Worm (Caenorhabditis elegans) whole organism, L1 larva: Measurements from ENCODE around the gene mvk-1.

Experiments
- C04F5.9 ChIP-seq: sonication (generic microtip); optimal IDR thresholded peaks from 2 replicates; lab custom pipeline; 2016; ENCODE audit warnings: missing genetic modification characterization, missing compliant biosample characterization
- C16A3.4 ChIP-seq: fragments of 150-350 bp; optimal IDR thresholded peaks from 2 replicates; lab custom pipeline; 2014; ENCODE audit warnings: missing biosample characterization, missing genetic modification characterization
- C34B4.2 ChIP-seq: sonication (generic microtip); optimal IDR thresholded peaks from 2 replicates; lab custom pipeline; 2017; ENCODE audit warnings: mild to moderate bottlenecking, missing genetic modification characterization, missing compliant biosample characterization
- F16B12.6 ChIP-seq: fragments of 150-350 bp; optimal IDR thresholded peaks from 2 replicates; lab custom pipeline; 2014; ENCODE audit warnings: missing biosample characterization, missing genetic modification characterization
- aha-1 ChIP-seq: fragments of 150-350 bp; optimal IDR thresholded peaks from 2 replicates; lab custom pipeline; 2014; ENCODE audit warnings: missing biosample characterization, missing genetic modification characterization
- alr-1 ChIP-seq: fragments of 200-800 bp; sonication (Bioruptor generic); optimal IDR thresholded peaks from 2 replicates; lab custom pipeline; 2018; ENCODE audit warnings: borderline replicate concordance, mild to moderate bottlenecking, missing genetic modification characterization, missing compliant biosample characterization
- aly-2 ChIP-seq: fragments of 150-350 bp; optimal IDR thresholded peaks from 2 replicates; lab custom pipeline; 2014; ENCODE audit warnings: missing biosample characterization, missing genetic modification characterization
- ama-1 ChIP-seq: fragments of 150-350 bp; optimal IDR thresholded peaks from 2 replicates; lab custom pipeline; 2014
- blmp-1 ChIP-seq: fragments of 150-350 bp; optimal IDR thresholded peaks from 2 replicates; lab custom pipeline; 2014; ENCODE audit warnings: missing biosample characterization, missing genetic modification characterization
- ceh-82 ChIP-seq, 3 experiments: fragments of 150-350 bp in 1 of 3; sonication (generic microtip) in 2 of 3; optimal IDR thresholded peaks; 2 replicates each; lab custom pipeline; 2014 to 2017; ENCODE audit warnings: missing biosample characterization in 3 of 3, missing genetic modification characterization in 3 of 3
- dsc-1 ChIP-seq: sonication (generic microtip); optimal IDR thresholded peaks from 2 replicates; lab custom pipeline; 2016; ENCODE audit warnings: mild to moderate bottlenecking, missing genetic modification characterization, missing compliant biosample characterization
- efl-1 ChIP-seq, 4 experiments: fragments of 150-350 bp; optimal IDR thresholded peaks in 3 of 4; peaks in 1 of 4; 1 replicate in 1 of 4; 2 replicates in 3 of 4; lab custom pipeline; 2014; ENCODE audit warnings: missing biosample characterization in 2 of 4, missing genetic modification characterization in 2 of 4, missing genetic modification reagents in 2 of 4
- efl-3 ChIP-seq: fragments of 200-800 bp; sonication (Bioruptor generic); optimal IDR thresholded peaks from 2 replicates; lab custom pipeline; 2018; ENCODE audit warnings: mild to moderate bottlenecking, missing genetic modification characterization, missing compliant biosample characterization
- egl-13 ChIP-seq: sonication (generic microtip); optimal IDR thresholded peaks from 2 replicates; lab custom pipeline; 2016; ENCODE audit warnings: missing genotype, missing genetic modification reagents, missing genetic modification characterization, missing compliant biosample characterization
- ets-5 ChIP-seq: fragments of 200-800 bp; sonication (Bioruptor generic); IDR thresholded peaks from 2 replicates; pipeline ENCODE4 v1.3.6; 2022; ENCODE audit warnings: missing genetic modification characterization, missing compliant biosample characterization
- fkh-10 ChIP-seq: sonication (generic microtip); optimal IDR thresholded peaks from 2 replicates; lab custom pipeline; 2017; ENCODE audit warnings: missing biosample characterization, missing genetic modification reagents, missing genetic modification characterization
- fos-1 ChIP-seq: fragments of 150-350 bp; optimal IDR thresholded peaks from 2 replicates; lab custom pipeline; 2014; ENCODE audit warnings: missing biosample characterization, missing genetic modification characterization
- grh-1 ChIP-seq: fragments of 200-800 bp; sonication (Bioruptor generic); IDR thresholded peaks from 2 replicates; pipeline ENCODE4 v1.3.6; 2022; ENCODE audit warnings: missing genetic modification reagents, missing genetic modification characterization, missing compliant biosample characterization
- hpl-2 ChIP-seq: fragments of 150-350 bp; optimal IDR thresholded peaks from 2 replicates; lab custom pipeline; 2014; ENCODE audit warnings: missing biosample characterization, missing genetic modification reagents, missing genetic modification characterization
- jun-1 ChIP-seq: fragments of 150-350 bp; optimal IDR thresholded peaks from 2 replicates; lab custom pipeline; 2014; ENCODE audit warnings: missing biosample characterization, missing genetic modification reagents, missing genetic modification characterization
- lin-13 ChIP-seq: fragments of 150-350 bp; optimal IDR thresholded peaks from 2 replicates; lab custom pipeline; 2014; ENCODE audit warnings: missing biosample characterization, missing genetic modification reagents, missing genetic modification characterization
- lin-15B ChIP-seq: fragments of 150-350 bp; sonication (generic microtip); optimal IDR thresholded peaks from 3 replicates; lab custom pipeline; 2014; ENCODE audit warnings: missing biosample characterization, missing genetic modification characterization
- lin-39 ChIP-seq: fragments of 150-350 bp; optimal IDR thresholded peaks from 2 replicates; lab custom pipeline; 2014; ENCODE audit warnings: missing biosample characterization, missing genetic modification reagents, missing genetic modification characterization
- lsy-2 ChIP-seq, 2 experiments: fragments of 150-350 bp; optimal IDR thresholded peaks; 2 replicates each; lab custom pipeline; 2014; ENCODE audit warnings: missing biosample characterization in 2 of 2, missing genetic modification characterization in 2 of 2
- mep-1 ChIP-seq: fragments of 150-350 bp; optimal IDR thresholded peaks from 2 replicates; lab custom pipeline; 2014; ENCODE audit warnings: missing biosample characterization, missing genetic modification characterization
- nhr-12 ChIP-seq: sonication (generic microtip); optimal IDR thresholded peaks from 2 replicates; lab custom pipeline; 2017; ENCODE audit warnings: missing biosample characterization, missing genetic modification characterization
- nhr-76 ChIP-seq: sonication (generic microtip); optimal IDR thresholded peaks from 2 replicates; lab custom pipeline; 2017; ENCODE audit warnings: missing biosample characterization, missing genetic modification characterization
- nhr-84 ChIP-seq: sonication (generic microtip); optimal IDR thresholded peaks from 2 replicates; lab custom pipeline; 2017; ENCODE audit warnings: missing biosample characterization, missing genetic modification characterization
- pag-3 ChIP-seq: sonication (generic microtip); optimal IDR thresholded peaks from 2 replicates; lab custom pipeline; 2017; ENCODE audit warnings: missing genetic modification characterization, mild to moderate bottlenecking, missing compliant biosample characterization, antibody characterized with exemption, borderline replicate concordance; ENCODE audit not compliant: insufficient read depth
- pqm-1 ChIP-seq: sonication (generic microtip); optimal IDR thresholded peaks from 3 replicates; lab custom pipeline; 2017; ENCODE audit warnings: missing biosample characterization, missing genetic modification characterization
- skn-1 ChIP-seq: fragments of 150-350 bp; optimal IDR thresholded peaks from 2 replicates; lab custom pipeline; 2014; ENCODE audit warnings: missing biosample characterization, missing genetic modification characterization
- snpc-4 ChIP-seq: fragments of 150-350 bp; optimal IDR thresholded peaks from 2 replicates; lab custom pipeline; 2014; ENCODE audit warnings: missing biosample characterization, missing genetic modification characterization
- snu-23 ChIP-seq: sonication (generic microtip); optimal IDR thresholded peaks from 2 replicates; lab custom pipeline; 2016; ENCODE audit warnings: missing genetic modification characterization, missing compliant biosample characterization
- unc-130 ChIP-seq: fragments of 150-350 bp; optimal IDR thresholded peaks from 2 replicates; lab custom pipeline; 2017; ENCODE audit warnings: missing biosample characterization, missing genetic modification characterization, inconsistent platforms
- unc-30 ChIP-seq: sonication (generic microtip); optimal IDR thresholded peaks from 2 replicates; lab custom pipeline; 2017; ENCODE audit warnings: missing biosample characterization, missing genetic modification characterization
- unc-62 ChIP-seq: fragments of 150-350 bp; optimal IDR thresholded peaks from 2 replicates; lab custom pipeline; 2014; ENCODE audit warnings: missing biosample characterization, missing genetic modification reagents, missing genetic modification characterization
- unc-86 ChIP-seq: sonication (generic microtip); optimal IDR thresholded peaks from 2 replicates; lab custom pipeline; 2016; ENCODE audit warnings: missing genetic modification characterization, missing compliant biosample characterization
- vab-15 ChIP-seq: sonication (generic microtip); optimal IDR thresholded peaks from 2 replicates; lab custom pipeline; 2017; ENCODE audit warnings: missing genotype, mild to moderate bottlenecking, missing genetic modification characterization, missing compliant biosample characterization
- zag-1 ChIP-seq: fragments of 150-350 bp; optimal IDR thresholded peaks from 2 replicates; lab custom pipeline; 2014; ENCODE audit warnings: missing biosample characterization, missing genetic modification characterization
- ztf-4 ChIP-seq: fragments of 150-350 bp; optimal IDR thresholded peaks from 2 replicates; lab custom pipeline; 2014; ENCODE audit warnings: missing biosample characterization, missing genetic modification characterization

Gene mvk-1

ce11 chrIII:6116281-6116886 is 19.7 kb downstream of the mvk-1 start, which contains the start of gene nmt-1 (continued):
- TF ChIP-seq ztf-4, result no peak
- TF ChIP-seq fkh-10 (GFP tag; lab: Kevin White, UChicago), result no peak
- TF ChIP-seq nhr-12 (tag; lab: Kevin White, UChicago), result no peak
- TF ChIP-seq lin-39 (tag; lab: Kevin White, UChicago), result peak; percentile 6
- TF ChIP-seq C04F5.9, result peak; percentile 25
- peak; percentile 97 for TF ChIP-seq F16B12.6
- TF ChIP-seq ama-1 (lab: Kevin White, UChicago), result no peak
- TF ChIP-seq nhr-84 (tag; lab: Kevin White, UChicago), result no peak
- TF ChIP-seq nhr-76, result no peak
- no peak for TF ChIP-seq C34B4.2 (tag; lab: Kevin White, UChicago)
- TF ChIP-seq blmp-1 (tag; lab: Kevin White, UChicago), result peak; percentile 1
- peak; percentile 69 for TF ChIP-seq snu-23 (GFP tag; lab: Kevin White, UChicago)
- TF ChIP-seq dsc-1 (tag; lab: Kevin White, UChicago), result no peak
- peak; percentile 72 for TF ChIP-seq mep-1 (tag; lab: Kevin White, UChicago)
- TF ChIP-seq ceh-82 (tag; optimal IDR thresholded peaks at IDR 0.05; lab: Kevin White, UChicago), result peak in 2 of 3 experiments; percentile 7 to 12

- TF ChIP-seq ets-5 (GFP tag; lab: Robert Waterston, UW) (no peak), pag-3 (tag; lab: Kevin White, UChicago) (no peak), grh-1 (GFP tag; lab: Robert Waterston, UW) (no peak), unc-86 (tag; lab: Kevin White, UChicago) (no peak), C16A3.4 (tag; lab: Kevin White, UChicago) (no peak), efl-3 (no peak), unc-62 (no peak), jun-1 (no peak), skn-1 (tag; lab: Kevin White, UChicago) (no peak), vab-15 (tag; lab: Kevin White, UChicago) (no peak), lsy-2 (tag; optimal IDR thresholded peaks at IDR 0.05; lab: Kevin White, UChicago) (no peak), snpc-4 (tag; lab: Kevin White, UChicago) (no peak), unc-130 (no peak), dsc-1 (tag; lab: Kevin White, UChicago) (no peak), aha-1 (tag; lab: Kevin White, UChicago) (no peak), hpl-2 (no peak)
Observed at ce11 chrIII:6110187-6110586, 25.9 kb downstream of the mvk-1 start.

- TF ChIP-seq blmp-1 (tag; lab: Kevin White, UChicago), result peak; percentile 62
- no peak for TF ChIP-seq ztf-4
- no peak for TF ChIP-seq egl-13 (tag; lab: Kevin White, UChicago)
- no peak for TF ChIP-seq pqm-1
- no peak for TF ChIP-seq efl-1 (optimal IDR thresholded peaks at IDR 0.05; lab: Kevin White, UChicago)
- TF ChIP-seq efl-1 (GFP tag; optimal IDR thresholded peaks at IDR 0.05 in 1 of 2; lab: Kevin White, UChicago), result peak in 1 of 2 experiments; percentile 62
- no peak for TF ChIP-seq lin-15B (tag; lab: Kevin White, UChicago)
- TF ChIP-seq snpc-4 (tag; lab: Kevin White, UChicago), result no peak
- TF ChIP-seq zag-1 (tag; lab: Kevin White, UChicago), result no peak
- TF ChIP-seq alr-1 (tag; lab: Kevin White, UChicago), result no peak
- TF ChIP-seq fos-1 (tag; lab: Kevin White, UChicago), result no peak
- TF ChIP-seq aly-2 (tag; lab: Kevin White, UChicago), result no peak
- no peak for TF ChIP-seq unc-86 (tag; lab: Kevin White, UChicago)
- no peak for TF ChIP-seq lin-13 (GFP tag; lab: Kevin White, UChicago)
- no peak for TF ChIP-seq C34B4.2 (tag; lab: Kevin White, UChicago)
- TF ChIP-seq unc-30 (tag; lab: Kevin White, UChicago), result no peak
Observed at ce11 chrIII:6105897-6106296, 30.2 kb downstream of the mvk-1 start.
